Worm (Caenorhabditis elegans): ENCODE measurements around the gene fbxa-150.

- TF ChIP-seq pbrm-1 (GFP tag; IDR thresholded peaks at IDR 0.05) (no peak), pha-4 (tag; optimal IDR thresholded peaks at IDR 0.05) (no peak), F22D6.2 (tag; optimal IDR thresholded peaks at IDR 0.05) (no peak), ZK185.1 (tag; optimal IDR thresholded peaks at IDR 0.05; ENCODE audit: poor library complexity, severe bottlenecking) (no peak)
These were observed 24.6 kb downstream of the fbxa-150 start, which contains the start of gene Y38H6C.18 for ce11 chrV:20547048-20547447.
